Fruit fly (Drosophila melanogaster) S2 (cell line): ENCODE measurements around the gene PGRP-LD.

Experiments used
- CG8478 ChIP-seq: fragments of >200 bp; optimal IDR thresholded peaks from 2 replicates; lab custom pipeline; 2018
- CTCF ChIP-seq, 2 experiments: fragments of >200 bp; optimal IDR thresholded peaks; 2 replicates each; lab custom pipeline; 2018

dm6 chr3L:5765844-5766200 is 14.0 kb upstream of the PGRP-LD start, which contains the start of gene Txl:
- no peak for TF ChIP-seq CTCF (optimal IDR thresholded peaks at IDR 0.05; lab: Kevin White, UChicago)
- TF ChIP-seq CG8478 (lab: Kevin White, UChicago), result no peak
